Fruit fly (Drosophila melanogaster) whole organism, wandering third instar larva: Measurements from ENCODE around the gene mthl15.

ENCODE experiments used
- Abd-B ChIP-seq: fragments of >200 bp; optimal IDR thresholded peaks from 2 replicates; lab custom pipeline; 2017; ENCODE audit warnings: missing biosample characterization, missing genetic modification characterization
- fru ChIP-seq: fragments of 200-800 bp; sonication (Bioruptor generic); optimal IDR thresholded peaks from 3 replicates; lab custom pipeline; 2016; ENCODE audit warnings: missing biosample characterization, mild to moderate bottlenecking, missing genetic modification characterization

DNA sequence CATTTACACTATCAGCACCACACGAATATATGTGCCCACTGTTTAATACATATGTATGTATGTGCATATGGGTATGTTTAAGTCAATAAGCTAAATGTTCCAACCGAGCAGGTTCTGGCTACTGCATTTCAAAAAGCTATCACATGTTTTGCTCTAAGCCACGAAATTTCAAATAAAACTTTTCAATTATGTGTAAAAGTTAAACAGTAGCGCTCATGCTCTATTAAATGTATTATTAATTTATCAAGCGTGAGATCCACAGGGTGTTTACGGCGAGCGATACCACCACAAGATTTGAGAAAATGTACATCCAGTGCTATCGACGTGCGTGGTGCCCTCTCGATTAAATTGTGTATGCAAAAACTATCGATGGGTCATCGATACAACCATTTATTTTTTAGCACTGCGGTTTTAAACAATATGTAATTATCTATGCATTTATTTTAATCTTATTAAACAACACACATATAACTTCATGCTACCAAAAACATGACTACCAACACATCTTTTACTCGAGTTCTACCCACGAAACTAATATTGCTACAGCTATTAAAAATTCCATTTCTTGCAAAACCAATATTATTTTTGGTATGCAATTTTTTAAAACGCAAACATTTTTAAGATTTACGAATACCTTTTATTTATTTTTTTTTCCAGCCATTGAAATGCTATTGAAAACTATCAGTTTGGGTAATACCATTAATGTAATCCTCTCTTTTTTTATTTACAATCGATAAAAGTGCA is 22.8 kb upstream of the mthl15 start, which contains the start of gene Pten:
- TF ChIP-seq fru, result no peak
- TF ChIP-seq Abd-B, result no peak
